Worm (Caenorhabditis elegans): ENCODE results near the gene Y46D2A.3.

DNA sequence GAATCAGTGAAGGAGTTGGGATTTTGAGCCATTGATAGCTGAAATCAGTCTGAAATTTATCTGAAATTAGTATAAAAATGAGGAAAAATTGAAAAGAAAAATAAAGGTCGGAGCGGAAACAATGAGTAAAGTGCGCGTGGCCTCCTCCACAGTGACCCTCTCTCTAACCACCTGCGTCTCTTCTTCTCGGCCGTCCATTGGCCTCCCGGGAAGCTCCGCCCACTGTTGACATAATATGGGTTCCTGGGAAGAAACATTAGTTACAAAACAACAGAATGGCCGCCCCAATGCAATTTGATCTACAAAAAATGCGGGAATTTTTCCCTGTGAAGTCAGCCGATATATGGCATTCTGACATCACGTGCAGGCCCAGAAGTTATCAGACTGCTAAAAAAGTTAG lies 43.1 kb upstream of the Y46D2A.3 start, which contains the start of gene Y49F6C.8:
- TF ChIP-seq nhr-28 (tag; optimal IDR thresholded peaks at IDR 0.05) (no peak), fos-1 (tag; optimal IDR thresholded peaks at IDR 0.05) (no peak), aly-2 (tag; optimal IDR thresholded peaks at IDR 0.05) (no peak)
